Worm (Caenorhabditis elegans) whole organism, late embryonic: ENCODE data around the gene C28H8.2.

Experiments
- C08G9.2 ChIP-seq: sonication (generic microtip); optimal IDR thresholded peaks from 2 replicates; lab custom pipeline; 2016; ENCODE audit warnings: mild to moderate bottlenecking, missing genetic modification characterization, moderate library complexity, missing compliant biosample characterization
- F13H6.1 ChIP-seq: sonication (generic microtip); optimal IDR thresholded peaks from 2 replicates; lab custom pipeline; 2016; ENCODE audit warnings: missing genetic modification characterization, missing compliant biosample characterization
- K02D7.2 ChIP-seq: sonication (generic microtip); optimal IDR thresholded peaks from 2 replicates; lab custom pipeline; 2017; ENCODE audit warnings: mild to moderate bottlenecking, missing genetic modification characterization, missing compliant biosample characterization
- T23F11.4 ChIP-seq: fragments of 200-800 bp; sonication (Bioruptor generic); optimal IDR thresholded peaks from 2 replicates; lab custom pipeline; 2018; ENCODE audit warnings: mild to moderate bottlenecking, missing genetic modification characterization, missing compliant biosample characterization
- Y22D7AL.16 ChIP-seq: sonication (generic microtip); optimal IDR thresholded peaks from 2 replicates; lab custom pipeline; 2016; ENCODE audit warnings: missing genetic modification characterization, missing compliant biosample characterization
- ceh-31 ChIP-seq: sonication (generic microtip); optimal IDR thresholded peaks from 2 replicates; lab custom pipeline; 2016; ENCODE audit warnings: missing genetic modification characterization, missing compliant biosample characterization
- ceh-48 ChIP-seq: sonication (generic microtip); optimal IDR thresholded peaks from 2 replicates; lab custom pipeline; 2016; ENCODE audit warnings: missing genetic modification characterization, inconsistent platforms, missing compliant biosample characterization
- che-1 ChIP-seq: sonication (generic microtip); optimal IDR thresholded peaks from 2 replicates; lab custom pipeline; 2016; ENCODE audit warnings: mild to moderate bottlenecking, missing genetic modification characterization, missing compliant biosample characterization
- dve-1 ChIP-seq: sonication (generic microtip); optimal IDR thresholded peaks from 2 replicates; lab custom pipeline; 2017; ENCODE audit warnings: antibody characterized with exemption, mild to moderate bottlenecking, missing genetic modification characterization, missing compliant biosample characterization
- elt-2 ChIP-seq: sonication (generic microtip); optimal IDR thresholded peaks from 2 replicates; lab custom pipeline; 2016; ENCODE audit warnings: missing genetic modification reagents, missing genetic modification characterization, missing compliant biosample characterization
- eyg-1 ChIP-seq: sonication (generic microtip); optimal IDR thresholded peaks from 2 replicates; lab custom pipeline; 2016; ENCODE audit warnings: missing genotype, missing genetic modification characterization, missing compliant biosample characterization
- fkh-6 ChIP-seq: sonication (generic microtip); optimal IDR thresholded peaks from 2 replicates; lab custom pipeline; 2016; ENCODE audit warnings: missing genetic modification characterization, missing compliant biosample characterization
- hlh-13 ChIP-seq: fragments of 200-800 bp; sonication (Bioruptor generic); optimal IDR thresholded peaks from 2 replicates; lab custom pipeline; 2018; ENCODE audit warnings: mild to moderate bottlenecking, missing genetic modification characterization, missing compliant biosample characterization
- hlh-15 ChIP-seq: sonication (generic microtip); optimal IDR thresholded peaks from 2 replicates; lab custom pipeline; 2016; ENCODE audit warnings: missing genetic modification characterization, missing compliant biosample characterization
- hlh-6 ChIP-seq: sonication (generic microtip); optimal IDR thresholded peaks from 2 replicates; lab custom pipeline; 2016; ENCODE audit warnings: missing genotype, missing genetic modification characterization, missing compliant biosample characterization
- lim-6 ChIP-seq: sonication (generic microtip); optimal IDR thresholded peaks from 2 replicates; lab custom pipeline; 2016; ENCODE audit warnings: missing genetic modification characterization, missing compliant biosample characterization
- lin-11 ChIP-seq: fragments of 200-800 bp; sonication (Bioruptor generic); optimal IDR thresholded peaks from 2 replicates; lab custom pipeline; 2018; ENCODE audit warnings: mild to moderate bottlenecking, missing genetic modification characterization, missing compliant biosample characterization
- mec-3 ChIP-seq: sonication (generic microtip); optimal IDR thresholded peaks from 2 replicates; lab custom pipeline; 2016; ENCODE audit warnings: borderline replicate concordance, missing genetic modification characterization, missing compliant biosample characterization
- nfya-1 ChIP-seq: sonication (generic microtip); optimal IDR thresholded peaks from 2 replicates; lab custom pipeline; 2017; ENCODE audit warnings: missing genetic modification characterization, mild to moderate bottlenecking, missing compliant biosample characterization, antibody characterized with exemption, moderate library complexity
- nhr-11 ChIP-seq: fragments of 150-350 bp; optimal IDR thresholded peaks from 2 replicates; lab custom pipeline; 2014; ENCODE audit warnings: missing biosample characterization, missing genetic modification characterization
- nhr-232 ChIP-seq: sonication (generic microtip); optimal IDR thresholded peaks from 2 replicates; lab custom pipeline; 2016; ENCODE audit warnings: missing genetic modification characterization, missing compliant biosample characterization
- npax-4 ChIP-seq: sonication (generic microtip); optimal IDR thresholded peaks from 2 replicates; lab custom pipeline; 2016; ENCODE audit warnings: missing genetic modification characterization, missing compliant biosample characterization
- pag-3 ChIP-seq: sonication (generic microtip); optimal IDR thresholded peaks from 2 replicates; lab custom pipeline; 2016; ENCODE audit warnings: missing compliant biosample characterization, missing genetic modification characterization, borderline replicate concordance
- pat-9 ChIP-seq: fragments of 200-800 bp; sonication (Bioruptor generic); optimal IDR thresholded peaks from 2 replicates; lab custom pipeline; 2018; ENCODE audit warnings: mild to moderate bottlenecking, missing genetic modification characterization, moderate library complexity, missing compliant biosample characterization
- pha-2 ChIP-seq: sonication (generic microtip); optimal IDR thresholded peaks from 2 replicates; lab custom pipeline; 2017; ENCODE audit warnings: mild to moderate bottlenecking, missing genetic modification characterization, missing compliant biosample characterization
- pha-4 ChIP-seq: fragments of 150-350 bp; optimal IDR thresholded peaks from 2 replicates; lab custom pipeline; 2018; ENCODE audit warnings: missing biosample characterization, missing genetic modification reagents, missing genetic modification characterization
- pqm-1 ChIP-seq: sonication (generic microtip); optimal IDR thresholded peaks from 2 replicates; lab custom pipeline; 2016; ENCODE audit warnings: missing genetic modification characterization, missing compliant biosample characterization
- ref-2 ChIP-seq: sonication (generic microtip); optimal IDR thresholded peaks from 2 replicates; lab custom pipeline; 2016; ENCODE audit warnings: missing genetic modification characterization, missing compliant biosample characterization
- sdc-2 ChIP-seq: sonication (generic microtip); optimal IDR thresholded peaks from 2 replicates; lab custom pipeline; 2016; ENCODE audit warnings: missing genotype, missing genetic modification characterization, missing compliant biosample characterization
- sox-2 ChIP-seq: fragments of 200-800 bp; sonication (Bioruptor generic); IDR thresholded peaks from 2 replicates; pipeline ENCODE4 v1.3.6; 2022; ENCODE audit warnings: missing genetic modification reagents, missing genetic modification characterization, missing compliant biosample characterization
- sox-4 ChIP-seq: sonication (generic microtip); optimal IDR thresholded peaks from 2 replicates; lab custom pipeline; 2017; ENCODE audit warnings: mild to moderate bottlenecking, missing genetic modification characterization, inconsistent platforms, missing compliant biosample characterization
- tbx-2 ChIP-seq: sonication (generic microtip); optimal IDR thresholded peaks from 2 replicates; lab custom pipeline; 2016; ENCODE audit warnings: missing genetic modification characterization, missing compliant biosample characterization
- ttx-3 ChIP-seq: sonication (generic microtip); optimal IDR thresholded peaks from 2 replicates; lab custom pipeline; 2016; ENCODE audit warnings: missing genetic modification reagents, missing genetic modification characterization, missing compliant biosample characterization
- unc-55 ChIP-seq: sonication (generic microtip); optimal IDR thresholded peaks from 2 replicates; lab custom pipeline; 2017; ENCODE audit warnings: missing biosample characterization, missing genetic modification reagents, missing genetic modification characterization
- unc-86 ChIP-seq: sonication (generic microtip); optimal IDR thresholded peaks from 2 replicates; lab custom pipeline; 2016; ENCODE audit warnings: missing genetic modification characterization, missing compliant biosample characterization

C28H8.2 gene

ce11 chrIII:5875418-5875702, 44.8 kb upstream of the C28H8.2 start:
- no peak for TF ChIP-seq unc-55
- TF ChIP-seq pha-4 (tag; lab: Kevin White, UChicago), result no peak
- TF ChIP-seq eyg-1 (tag; lab: Kevin White, UChicago), result no peak
- TF ChIP-seq pag-3 (tag; lab: Kevin White, UChicago), result no peak
- no peak for TF ChIP-seq unc-86 (tag; lab: Kevin White, UChicago)
- TF ChIP-seq ref-2 (tag; lab: Kevin White, UChicago), result no peak
- no peak for TF ChIP-seq npax-4 (tag; lab: Kevin White, UChicago)
- no peak for TF ChIP-seq F13H6.1 (tag; lab: Kevin White, UChicago)
- TF ChIP-seq sdc-2 (tag; lab: Kevin White, UChicago), result no peak
- no peak for TF ChIP-seq sox-2
- TF ChIP-seq lin-11 (tag; lab: Kevin White, UChicago), result no peak
- no peak for TF ChIP-seq mec-3
- TF ChIP-seq pha-2 (tag; lab: Kevin White, UChicago), result no peak
- TF ChIP-seq, all 69 proteins: peak for 0

- peak; percentile 74 for TF ChIP-seq elt-2 (tag; lab: Kevin White, UChicago)
- no peak for TF ChIP-seq nhr-11 (tag; lab: Kevin White, UChicago)
- no peak for TF ChIP-seq pag-3 (tag; lab: Kevin White, UChicago)
- no peak for TF ChIP-seq tbx-2 (tag; lab: Kevin White, UChicago)
- TF ChIP-seq Y22D7AL.16, result no peak
- no peak for TF ChIP-seq sox-4 (tag; lab: Kevin White, UChicago)
- TF ChIP-seq, all 69 proteins: peak for 1
These were observed 44.4 kb upstream of the C28H8.2 start for ce11 chrIII:5875705-5876104.

- TF ChIP-seq pat-9 (tag; lab: Kevin White, UChicago), result no peak
- no peak for TF ChIP-seq C08G9.2 (tag; lab: Kevin White, UChicago)
- TF ChIP-seq che-1, result no peak
- no peak for TF ChIP-seq dve-1 (tag; lab: Kevin White, UChicago)
- TF ChIP-seq pqm-1, result no peak
- TF ChIP-seq nhr-232 (tag; lab: Kevin White, UChicago), result no peak
- TF ChIP-seq hlh-13 (GFP tag; lab: Kevin White, UChicago), result no peak
- no peak for TF ChIP-seq T23F11.4
- no peak for TF ChIP-seq lim-6 (tag; lab: Kevin White, UChicago)
- TF ChIP-seq pag-3 (tag; lab: Kevin White, UChicago), result no peak
- TF ChIP-seq npax-4 (tag; lab: Kevin White, UChicago), result no peak
- no peak for TF ChIP-seq hlh-6 (tag; lab: Kevin White, UChicago)
- no peak for TF ChIP-seq ceh-48
- no peak for TF ChIP-seq Y22D7AL.16
- TF ChIP-seq ceh-31 (tag; lab: Kevin White, UChicago), result no peak
- TF ChIP-seq nfya-1, result no peak
These were observed 43.9 kb upstream of the C28H8.2 start, which contains the start of gene aldo-2 for ce11 chrIII:5876140-5876675. Gene aldo-2, minus strand, starts transcription at chrIII:5876625.

ce11 chrIII:5876867-5877641, 43.1 kb upstream of the C28H8.2 start:
- TF ChIP-seq elt-2 (tag; lab: Kevin White, UChicago) (peak; percentile 13), K02D7.2 (tag; lab: Kevin White, UChicago) (no peak)

ce11 chrIII:5878215-5878614, 41.9 kb upstream of the C28H8.2 start, which contains the start of the genes mig-21 and F01F1.2:
Gene mig-21, minus strand, starts transcription at chrIII:5878380.
Gene F01F1.2, plus strand, starts transcription at chrIII:5878554.
- no peak for TF ChIP-seq fkh-6 (tag; lab: Kevin White, UChicago)
- TF ChIP-seq ttx-3 (tag; lab: Kevin White, UChicago), result no peak
- no peak for TF ChIP-seq hlh-15 (tag; lab: Kevin White, UChicago)
- no peak for TF ChIP-seq sdc-2 (tag; lab: Kevin White, UChicago)
- TF ChIP-seq, all 69 proteins: peak for 0
